Fruit fly (Drosophila melanogaster) whole organism, embryonic: ENCODE data around the gene Prp16.

Source experiments
- Ada2b ChIP-seq: fragments of 200-800 bp; sonication (Bioruptor generic); IDR thresholded peaks from 2 replicates; pipeline ENCODE4 v1.3.6; 2022; ENCODE audit warnings: missing biosample characterization, missing genetic modification characterization
- Aef1 ChIP-seq: fragments of 200-800 bp; sonication (Bioruptor generic); IDR thresholded peaks from 3 replicates; pipeline ENCODE4 v1.3.6; 2022; ENCODE audit warnings: missing biosample characterization, missing genetic modification characterization
- Atf-2 ChIP-seq: fragments of 200-800 bp; sonication (Bioruptor generic); optimal IDR thresholded peaks from 2 replicates; lab custom pipeline; 2016; ENCODE audit warnings: missing biosample characterization, missing genetic modification characterization
- Awh ChIP-seq: fragments of 200-800 bp; sonication (Bioruptor generic); IDR thresholded peaks from 2 replicates; pipeline ENCODE4, ENCODE4 v1.3.6; 2022; ENCODE audit warnings: missing biosample characterization, missing genetic modification characterization
- CG11085 ChIP-seq: fragments of 200-800 bp; sonication (Bioruptor generic); IDR thresholded peaks from 2 replicates; pipeline ENCODE4 v1.3.6; 2022; ENCODE audit warnings: missing biosample characterization, missing genetic modification characterization
- CG11504 ChIP-seq: fragments of 200-800 bp; sonication (Bioruptor generic); optimal IDR thresholded peaks from 3 replicates; lab custom pipeline; 2019; ENCODE audit warnings: missing biosample characterization, mild to moderate bottlenecking, missing genetic modification characterization, moderate library complexity
- CG11560 ChIP-seq: fragments of 200-800 bp; sonication (Bioruptor generic); IDR thresholded peaks from 3 replicates; pipeline ENCODE4 v1.3.6; 2022; ENCODE audit warnings: missing biosample characterization, missing genetic modification characterization
- CG11723 ChIP-seq: fragments of 200-800 bp; sonication (Bioruptor generic); optimal IDR thresholded peaks from 2 replicates; lab custom pipeline; 2017; ENCODE audit warnings: missing biosample characterization, mild to moderate bottlenecking, missing genetic modification characterization
- CG13894 ChIP-seq: fragments of 200-800 bp; sonication (Bioruptor generic); optimal IDR thresholded peaks from 3 replicates; lab custom pipeline; 2018; ENCODE audit warnings: missing biosample characterization, mild to moderate bottlenecking, missing genetic modification characterization, moderate library complexity
- CG14710 ChIP-seq: fragments of 200-800 bp; sonication (Bioruptor generic); optimal IDR thresholded peaks from 3 replicates; lab custom pipeline; 2019; ENCODE audit warnings: missing biosample characterization, mild to moderate bottlenecking, missing genetic modification characterization, moderate library complexity
- CG15269 ChIP-seq: fragments of 200-800 bp; sonication (Bioruptor generic); optimal IDR thresholded peaks from 2 replicates; lab custom pipeline; 2018; ENCODE audit warnings: missing biosample characterization, mild to moderate bottlenecking, missing genetic modification characterization, moderate library complexity
- CG16779 ChIP-seq: fragments of 200-800 bp; sonication (Bioruptor generic); IDR thresholded peaks from 2 replicates; pipeline ENCODE4 v1.3.6; 2022; ENCODE audit warnings: missing biosample characterization, missing genetic modification characterization
- CG17802 ChIP-seq: fragments of 200-800 bp; sonication (Bioruptor generic); optimal IDR thresholded peaks from 2 replicates; lab custom pipeline; 2018; ENCODE audit warnings: missing biosample characterization, mild to moderate bottlenecking, missing genetic modification characterization, moderate library complexity
- CG17829 ChIP-seq: fragments of 200-800 bp; optimal IDR thresholded peaks from 2 replicates; lab custom pipeline; 2019; ENCODE audit warnings: missing biosample characterization, mild to moderate bottlenecking, missing genetic modification characterization, moderate library complexity
- CG18599 ChIP-seq: fragments of 200-800 bp; sonication (Bioruptor generic); optimal IDR thresholded peaks from 3 replicates; lab custom pipeline; 2017; ENCODE audit warnings: missing biosample characterization, missing genetic modification characterization, mild to moderate bottlenecking, moderate library complexity, missing genetic modification reagents
- CG18619 ChIP-seq: fragments of 200-800 bp; sonication (Bioruptor generic); optimal IDR thresholded peaks from 3 replicates; lab custom pipeline; 2017; ENCODE audit warnings: missing biosample characterization, mild to moderate bottlenecking, missing genetic modification characterization
- CG30431 ChIP-seq: fragments of 200-800 bp; sonication (Bioruptor generic); optimal IDR thresholded peaks from 2 replicates; lab custom pipeline; 2017; ENCODE audit warnings: missing biosample characterization, missing genetic modification characterization
- CG3065 ChIP-seq: fragments of 200-800 bp; sonication (Bioruptor generic); optimal IDR thresholded peaks from 2 replicates; lab custom pipeline; 2016; ENCODE audit warnings: missing biosample characterization, missing genetic modification characterization
- CG32532 ChIP-seq: fragments of 200-800 bp; sonication (Bioruptor generic); IDR thresholded peaks from 2 replicates; pipeline ENCODE4 v1.3.6; 2022; ENCODE audit warnings: missing biosample characterization, missing genetic modification characterization
- CG4328 ChIP-seq: fragments of 200-800 bp; sonication (Bioruptor generic); optimal IDR thresholded peaks from 3 replicates; lab custom pipeline; 2017; ENCODE audit warnings: missing biosample characterization, missing genetic modification reagents, missing genetic modification characterization
- CG4617 ChIP-seq: fragments of 200-800 bp; sonication (Bioruptor generic); optimal IDR thresholded peaks from 3 replicates; lab custom pipeline; 2016; ENCODE audit warnings: missing biosample characterization, missing genetic modification characterization, borderline replicate concordance
- CG6683 ChIP-seq: fragments of 200-800 bp; sonication (Bioruptor generic); optimal IDR thresholded peaks from 2 replicates; lab custom pipeline; 2017; ENCODE audit warnings: missing biosample characterization, mild to moderate bottlenecking, missing genetic modification characterization, missing genetic modification reagents
- CG6765 ChIP-seq: fragments of 200-800 bp; sonication (Bioruptor generic); optimal IDR thresholded peaks from 3 replicates; lab custom pipeline; 2017; ENCODE audit warnings: missing biosample characterization, mild to moderate bottlenecking, missing genetic modification characterization
- CG8944 ChIP-seq: fragments of 200-800 bp; sonication (Bioruptor generic); optimal IDR thresholded peaks from 3 replicates; lab custom pipeline; 2016; ENCODE audit warnings: missing biosample characterization, missing genetic modification characterization
- CG9817 ChIP-seq: fragments of 200-800 bp; sonication (Bioruptor generic); optimal IDR thresholded peaks from 2 replicates; lab custom pipeline; 2018; ENCODE audit warnings: missing biosample characterization, mild to moderate bottlenecking, missing genetic modification characterization, moderate library complexity
- CrebB ChIP-seq: fragments of 200-800 bp; sonication (Bioruptor generic); optimal IDR thresholded peaks from 3 replicates; lab custom pipeline; 2018; ENCODE audit warnings: missing biosample characterization, mild to moderate bottlenecking, missing genetic modification characterization
- E2f1 ChIP-seq: fragments of 200-800 bp; sonication (Bioruptor generic); IDR thresholded peaks from 2 replicates; pipeline ENCODE4 v1.3.6; 2022; ENCODE audit warnings: missing biosample characterization, missing genetic modification characterization
- Fer1 ChIP-seq: fragments of 200-800 bp; sonication (Bioruptor generic); optimal IDR thresholded peaks from 2 replicates; lab custom pipeline; 2017; ENCODE audit warnings: missing biosample characterization, mild to moderate bottlenecking, missing genetic modification characterization
- Hr51 ChIP-seq, 2 experiments: fragments of 200-800 bp; sonication (Bioruptor generic); optimal IDR thresholded peaks; 2 replicates in 1 of 2; 3 replicates in 1 of 2; lab custom pipeline; 2016 to 2018; ENCODE audit warnings: missing biosample characterization in 2 of 2, missing genetic modification characterization in 2 of 2, mild to moderate bottlenecking in 1 of 2, moderate library complexity in 1 of 2
- Mes4 ChIP-seq: fragments of 200-800 bp; sonication (Bioruptor generic); optimal IDR thresholded peaks from 2 replicates; lab custom pipeline; 2016; ENCODE audit warnings: missing biosample characterization, missing genetic modification characterization
- Pdp1 ChIP-seq, 2 experiments: fragments of 200-800 bp; sonication (Bioruptor generic); optimal IDR thresholded peaks; 3 replicates each; lab custom pipeline; 2016; ENCODE audit warnings: missing biosample characterization in 2 of 2, missing genetic modification characterization in 2 of 2, mild to moderate bottlenecking in 1 of 2, moderate library complexity in 1 of 2
- Rfx ChIP-seq: fragments of 200-800 bp; sonication (Bioruptor generic); IDR thresholded peaks from 2 replicates; pipeline ENCODE4 v1.3.6; 2022; ENCODE audit warnings: missing biosample characterization, missing genetic modification characterization
- Scr ChIP-seq: fragments of 200-800 bp; sonication (Bioruptor generic); IDR thresholded peaks from 2 replicates; pipeline ENCODE4 v1.3.6; 2022; ENCODE audit warnings: missing biosample characterization, missing genetic modification characterization; ENCODE audit not compliant: partially characterized antibody
- Sox102F ChIP-seq: fragments of 200-800 bp; sonication (Bioruptor generic); optimal IDR thresholded peaks from 2 replicates; lab custom pipeline; 2018; ENCODE audit warnings: missing biosample characterization, mild to moderate bottlenecking, missing genetic modification characterization, moderate library complexity
- Xrp1 ChIP-seq: fragments of 200-800 bp; sonication (Bioruptor generic); IDR thresholded peaks from 2 replicates; pipeline ENCODE4 v1.3.6; 2022; ENCODE audit warnings: missing biosample characterization, missing genetic modification characterization
- amos ChIP-seq: fragments of 200-800 bp; sonication (Bioruptor generic); IDR thresholded peaks from 2 replicates; pipeline ENCODE4 v1.3.6; 2022; ENCODE audit warnings: missing biosample characterization, missing genetic modification characterization; ENCODE audit not compliant: partially characterized antibody
- az2 ChIP-seq: fragments of 200-800 bp; sonication (Bioruptor generic); optimal IDR thresholded peaks from 3 replicates; lab custom pipeline; 2016; ENCODE audit warnings: missing biosample characterization, missing genetic modification characterization
- btn ChIP-seq: fragments of 200-800 bp; sonication (Bioruptor generic); optimal IDR thresholded peaks from 2 replicates; lab custom pipeline; 2016; ENCODE audit warnings: missing biosample characterization, missing genetic modification characterization
- caup ChIP-seq: fragments of 200-800 bp; sonication (Bioruptor generic); optimal IDR thresholded peaks from 3 replicates; lab custom pipeline; 2017; ENCODE audit warnings: missing biosample characterization, mild to moderate bottlenecking, missing genetic modification characterization, moderate library complexity; ENCODE audit not compliant: severe bottlenecking
- fd96Cb ChIP-seq: fragments of 200-800 bp; sonication (Bioruptor generic); optimal IDR thresholded peaks from 2 replicates; lab custom pipeline; 2018; ENCODE audit warnings: missing biosample characterization, mild to moderate bottlenecking, missing genetic modification characterization, moderate library complexity
- grau ChIP-seq: fragments of 200-800 bp; optimal IDR thresholded peaks from 3 replicates; lab custom pipeline; 2019; ENCODE audit warnings: missing biosample characterization, mild to moderate bottlenecking, missing genetic modification characterization, moderate library complexity
- knrl ChIP-seq: fragments of 200-800 bp; sonication (Bioruptor generic); IDR thresholded peaks from 3 replicates; pipeline ENCODE4 v1.3.6; 2022; ENCODE audit warnings: missing biosample characterization, missing genetic modification characterization; ENCODE audit not compliant: partially characterized antibody
- row ChIP-seq: fragments of 200-800 bp; sonication (Bioruptor generic); IDR thresholded peaks from 3 replicates; pipeline ENCODE4 v1.3.6; 2022; ENCODE audit warnings: missing biosample characterization, missing genetic modification characterization
- sisA ChIP-seq: fragments of 200-800 bp; sonication (Bioruptor generic); IDR thresholded peaks from 2 replicates; pipeline ENCODE4 v1.3.6; 2022; ENCODE audit warnings: missing biosample characterization, missing genetic modification characterization
- stc ChIP-seq: fragments of 200-800 bp; sonication (Bioruptor generic); IDR thresholded peaks from 2 replicates; pipeline ENCODE4 v1.3.6; 2022; ENCODE audit warnings: missing biosample characterization, missing genetic modification characterization
- tio ChIP-seq: fragments of 200-800 bp; sonication (Bioruptor generic); optimal IDR thresholded peaks from 2 replicates; lab custom pipeline; 2017; ENCODE audit warnings: missing biosample characterization, missing genetic modification characterization, inconsistent platforms
- unc-4 ChIP-seq: fragments of 200-800 bp; sonication (Bioruptor generic); IDR thresholded peaks from 2 replicates; pipeline ENCODE4 v1.3.6; 2022; ENCODE audit warnings: missing biosample characterization, missing genetic modification characterization; ENCODE audit not compliant: partially characterized antibody

Prp16 gene

DNA sequence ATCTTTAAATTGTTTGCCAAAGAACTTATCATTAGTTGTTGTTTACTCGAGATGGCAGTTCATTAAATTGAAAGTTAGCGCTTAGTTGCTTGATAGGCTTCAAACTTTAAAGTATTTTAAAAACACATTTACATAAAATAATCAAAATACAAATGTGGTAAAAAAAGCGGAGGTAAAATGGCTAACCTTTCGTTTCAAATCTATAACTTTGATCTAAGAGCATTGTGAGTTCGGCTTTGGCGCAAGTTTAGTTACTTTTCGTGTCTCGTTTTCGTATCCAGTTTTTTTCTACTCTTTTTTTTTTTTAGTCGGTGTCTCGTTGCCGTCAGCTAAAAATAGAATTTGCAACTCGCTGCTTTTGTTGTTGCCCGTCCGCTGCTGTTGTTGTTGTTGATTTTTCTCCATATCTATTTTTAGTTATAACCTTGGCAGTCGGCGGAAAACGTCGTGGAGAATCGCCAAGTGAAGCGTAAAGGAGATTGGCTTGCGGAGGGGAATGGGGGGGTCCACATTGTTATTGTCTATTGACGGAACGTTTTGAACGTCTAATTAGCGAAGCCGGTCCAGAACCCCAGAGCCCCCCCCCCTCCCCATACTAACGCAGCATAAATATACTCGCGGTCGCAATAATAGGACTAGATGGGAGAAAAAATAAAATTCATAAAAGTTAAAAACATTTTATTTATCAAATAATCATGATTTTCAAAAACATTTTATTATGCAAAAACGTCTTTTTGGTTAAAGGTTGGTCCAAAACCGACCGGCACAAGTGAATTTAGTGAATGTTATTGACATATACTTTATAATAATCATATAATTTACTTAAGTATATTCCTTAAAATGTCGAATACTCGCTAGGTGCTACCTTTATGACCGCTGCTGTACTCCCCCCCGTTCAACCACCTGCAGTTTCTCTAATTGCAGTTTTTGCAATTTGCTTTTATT is 13.6 kb downstream of the Prp16 start (continued):
- TF ChIP-seq E2f1 (GFP tag; lab: Robert Waterston, UW) (0 out of 2 replicates have a peak, but pooled peaks have one; percentile 23), CG16779 (GFP tag; lab: Robert Waterston, UW) (no peak), CG32532 (GFP tag; lab: Robert Waterston, UW) (peak; percentile 70), btn (GFP tag; lab: Kevin White, UChicago) (no peak), tio (GFP tag; lab: Kevin White, UChicago) (peak; percentile 19), CG6765 (peak; percentile 50), CG30431 (GFP tag; lab: Kevin White, UChicago) (no peak), CG11085 (GFP tag; lab: Robert Waterston, UW) (no peak), grau (tag; lab: Kevin White, UChicago) (peak; percentile 75), Rfx (GFP tag; lab: Robert Waterston, UW) (peak; percentile 66), CG4617 (no peak), stc (0 out of 2 replicates have a peak, but pooled peaks have one; percentile 31), Pdp1 (GFP tag; optimal IDR thresholded peaks at IDR 0.05; lab: Kevin White, UChicago) (no peak), CG18619 (GFP tag; lab: Kevin White, UChicago) (peak; percentile 51), Sox102F (GFP tag; lab: Kevin White, UChicago) (peak; percentile 35), Fer1 (GFP tag; lab: Kevin White, UChicago) (peak; percentile 58), CG17802 (no peak), row (GFP tag; lab: Robert Waterston, UW) (peak; percentile 53), Atf-2 (no peak), az2 (GFP tag; lab: Kevin White, UChicago) (no peak), CG8944 (GFP tag; lab: Kevin White, UChicago) (no peak), CG15269 (tag; lab: Kevin White, UChicago) (peak; percentile 62), CG13894 (tag; lab: Kevin White, UChicago) (peak; percentile 24), CG3065 (GFP tag; lab: Kevin White, UChicago) (no peak), CrebB (tag; lab: Kevin White, UChicago) (no peak), Hr51 (GFP tag; optimal IDR thresholded peaks at IDR 0.05; lab: Kevin White, UChicago) (peak in 1 of 2 experiments; percentile 59), fd96Cb (peak; percentile 46), CG14710 (no peak), CG18599 (GFP tag; lab: Kevin White, UChicago) (peak; percentile 60), caup (GFP tag; lab: Kevin White, UChicago) (peak; percentile 66), CG11560 (peak; percentile 26; the same call in 1 of the 3 replicates), Ada2b (GFP tag; lab: Robert Waterston, UW) (peak; percentile 55), unc-4 (GFP tag; lab: Robert Waterston, UW) (no peak), Mes4 (GFP tag; lab: Kevin White, UChicago) (no peak), sisA (GFP tag; lab: Robert Waterston, UW) (peak; percentile 48; the same call in 1 of the 2 replicates), Scr (GFP tag; lab: Robert Waterston, UW) (no peak), amos (no peak), Aef1 (GFP tag; lab: Robert Waterston, UW) (0 out of 3 replicates have a peak, but pooled peaks have one; percentile 41), CG9817 (tag; lab: Kevin White, UChicago) (peak; percentile 56), CG6683 (GFP tag; lab: Kevin White, UChicago) (peak; percentile 18), CG11504 (tag; lab: Kevin White, UChicago) (peak; percentile 67), knrl (GFP tag; lab: Robert Waterston, UW) (no peak), CG4328 (GFP tag; lab: Kevin White, UChicago) (no peak), CG11723 (GFP tag; lab: Kevin White, UChicago) (peak; percentile 1), Awh (GFP tag; lab: Robert Waterston, UW) (no peak), Xrp1 (GFP tag; lab: Robert Waterston, UW) (0 out of 2 replicates have a peak, but pooled peaks have one; percentile 19), CG17829 (tag; lab: Kevin White, UChicago) (peak; percentile 17)
